Fruit fly (Drosophila melanogaster): ENCODE results near the gene Lar.

Gene Lar

dm6 chr2L:19587334-19587659 lies 874 bp downstream of the Lar start:
- TF ChIP-seq CG6854 (GFP tag; optimal IDR thresholded peaks at IDR 0.05) = no peak
- TF ChIP-seq CG32006 (GFP tag; optimal IDR thresholded peaks at IDR 0.05) = peak; percentile 29

- TF ChIP-seq dac (GFP tag; optimal IDR thresholded peaks at IDR 0.05) = no peak
- no peak for TF ChIP-seq achi (GFP tag; optimal IDR thresholded peaks at IDR 0.05)
- TF ChIP-seq ss (GFP tag; optimal IDR thresholded peaks at IDR 0.05) = no peak
- TF ChIP-seq fkh (GFP tag; optimal IDR thresholded peaks at IDR 0.05) = no peak
- TF ChIP-seq CG10631 (GFP tag; optimal IDR thresholded peaks at IDR 0.05) = no peak
- TF ChIP-seq Hr39 (GFP tag; optimal IDR thresholded peaks at IDR 0.05) = no peak
- no peak for TF ChIP-seq Hr4 (GFP tag; optimal IDR thresholded peaks at IDR 0.05)
- no peak for TF ChIP-seq CG16779 (tag; optimal IDR thresholded peaks at IDR 0.05)
- no peak for TF ChIP-seq CG10669 (GFP tag; optimal IDR thresholded peaks at IDR 0.05)
- no peak for TF ChIP-seq Hr38 (GFP tag; optimal IDR thresholded peaks at IDR 0.05)
- TF ChIP-seq Sox14 (GFP tag; optimal IDR thresholded peaks at IDR 0.05) = no peak
Observed at dm6 chr2L:19588924-19589323, 2.5 kb downstream of the Lar start.

DNA sequence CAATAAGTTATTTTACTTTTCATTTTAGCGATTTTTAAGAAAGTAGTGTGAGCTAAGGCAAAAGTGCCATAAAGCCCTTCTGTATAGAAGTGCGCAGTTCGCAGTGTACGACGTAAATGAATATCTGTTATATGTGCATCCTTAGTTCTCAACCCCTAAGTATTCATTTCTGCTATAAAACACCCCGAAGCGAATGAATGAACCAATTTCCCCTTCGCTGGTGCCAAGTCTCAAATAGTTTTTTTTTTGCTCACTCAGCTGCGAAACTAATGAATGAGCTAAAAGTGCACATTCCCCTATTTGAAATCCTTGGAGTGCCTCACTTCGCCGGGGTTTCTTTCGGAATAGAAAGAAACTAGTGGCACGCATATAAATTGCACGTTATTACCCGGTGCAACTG lies 4.2 kb downstream of the Lar start:
- no peak for TF ChIP-seq OdsH (GFP tag; optimal IDR thresholded peaks at IDR 0.05)

DNA sequence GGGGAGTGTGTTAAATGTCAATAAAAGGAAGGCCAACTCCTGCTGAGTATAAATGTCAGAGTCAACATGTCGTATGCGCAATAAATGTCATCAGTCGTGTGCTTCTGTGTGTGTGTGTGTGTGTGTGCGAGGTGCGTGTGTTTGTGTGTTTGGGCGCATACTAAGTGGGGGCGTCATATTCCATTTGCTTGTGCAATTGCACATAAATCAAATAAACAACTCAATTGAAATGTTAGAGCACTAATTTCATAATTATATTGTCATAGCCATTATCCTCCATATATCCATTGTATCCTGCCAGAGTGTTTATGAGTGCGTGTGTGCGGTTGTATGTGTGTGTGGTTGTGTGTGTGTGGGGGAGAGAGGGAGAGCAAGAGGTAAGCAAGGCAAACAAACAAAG lies 7.7 kb downstream of the Lar start:
- TF ChIP-seq CG6854 (GFP tag; optimal IDR thresholded peaks at IDR 0.05) (no peak), Eip75B (GFP tag; optimal IDR thresholded peaks at IDR 0.05) (no peak), Smox (GFP tag; optimal IDR thresholded peaks at IDR 0.05) (no peak), CG10631 (GFP tag; optimal IDR thresholded peaks at IDR 0.05) (no peak), CG6808 (GFP tag; optimal IDR thresholded peaks at IDR 0.05) (no peak), fd59A (GFP tag; optimal IDR thresholded peaks at IDR 0.05) (no peak), vri (GFP tag; optimal IDR thresholded peaks at IDR 0.05) (no peak), Met (GFP tag; optimal IDR thresholded peaks at IDR 0.05) (no peak), Hr39 (GFP tag; optimal IDR thresholded peaks at IDR 0.05) (no peak), Blimp-1 (GFP tag; optimal IDR thresholded peaks at IDR 0.05) (no peak), CG9139 (GFP tag; optimal IDR thresholded peaks at IDR 0.05) (no peak), Hr4 (GFP tag; optimal IDR thresholded peaks at IDR 0.05) (no peak)

dm6 chr2L:19605365-19605921 lies 19.0 kb downstream of the Lar start:
- TF ChIP-seq CG9139 (GFP tag; optimal IDR thresholded peaks at IDR 0.05) (no peak), CG4318 (GFP tag; optimal IDR thresholded peaks at IDR 0.05) (no peak), CG8632 (GFP tag; optimal IDR thresholded peaks at IDR 0.05) (no peak)

dm6 chr2L:19606318-19606717 lies 19.9 kb downstream of the Lar start, which contains the start of gene CG46244:
Gene CG46244 (plus strand): TSS chr2L:19606569.
- no peak for TF ChIP-seq fd59A (GFP tag; optimal IDR thresholded peaks at IDR 0.05)
- TF ChIP-seq CG32006 (GFP tag; optimal IDR thresholded peaks at IDR 0.05) = no peak
- no peak for TF ChIP-seq CG6276 (GFP tag; optimal IDR thresholded peaks at IDR 0.05)
- TF ChIP-seq CG31627 (GFP tag; optimal IDR thresholded peaks at IDR 0.05) = no peak
- TF ChIP-seq Hr38 (GFP tag; optimal IDR thresholded peaks at IDR 0.05) = no peak
- no peak for TF ChIP-seq dac (GFP tag; optimal IDR thresholded peaks at IDR 0.05)
- TF ChIP-seq svp (GFP tag) = no peak

DNA sequence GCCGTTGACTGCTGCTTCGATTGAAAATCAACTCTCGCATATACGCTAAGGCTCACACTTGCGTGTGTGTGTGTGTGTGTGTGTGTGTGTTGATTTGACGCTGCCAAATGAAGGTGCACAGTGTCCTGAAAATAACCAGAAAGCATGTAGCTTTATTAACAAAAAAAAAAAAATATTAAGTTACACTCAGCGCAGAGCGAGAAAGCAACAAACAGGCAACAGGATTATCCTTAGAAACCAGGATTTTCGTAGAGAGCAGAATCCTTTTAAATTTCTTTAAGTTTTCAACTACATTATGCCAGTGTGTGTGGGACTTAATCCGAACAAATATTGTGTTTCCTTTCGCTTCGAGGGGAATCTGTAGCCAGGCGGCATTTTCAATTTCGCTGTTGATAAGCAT lies 41.6 kb downstream of the Lar start:
- TF ChIP-seq CG11294 (GFP tag; IDR thresholded peaks at IDR 0.05) (no peak), fkh (GFP tag; optimal IDR thresholded peaks at IDR 0.05) (no peak), CG34406 (GFP tag; optimal IDR thresholded peaks at IDR 0.05) (no peak), CG3919 (GFP tag; optimal IDR thresholded peaks at IDR 0.05) (no peak), CG6163 (GFP tag; IDR thresholded peaks at IDR 0.05) (no peak), Sox102F (GFP tag; optimal IDR thresholded peaks at IDR 0.05) (no peak), Gug (GFP tag; IDR thresholded peaks at IDR 0.05) (no peak)
